Fruit fly (Drosophila melanogaster): Measurements from ENCODE around the gene Prp4k.

Gene Prp4k

dm6 chr3L:175949-176348 lies 35.3 kb downstream of the Prp4k start, which contains the start of gene CG7049 (continued):
- TF ChIP-seq CG11456 (GFP tag; IDR thresholded peaks at IDR 0.05) (no peak), stwl (tag; optimal IDR thresholded peaks at IDR 0.05) (peak; percentile 29), Gug (GFP tag; IDR thresholded peaks at IDR 0.05) (no peak), CG6654 (GFP tag; optimal IDR thresholded peaks at IDR 0.05) (no peak), Nf-YB (GFP tag; optimal IDR thresholded peaks at IDR 0.05) (no peak), cato (GFP tag; optimal IDR thresholded peaks at IDR 0.05; ENCODE audit: borderline replicate concordance) (no peak), CG17612 (GFP tag; IDR thresholded peaks at IDR 0.05) (no peak), dysf (GFP tag; IDR thresholded peaks at IDR 0.05) (no peak), CG5180 (GFP tag; optimal IDR thresholded peaks at IDR 0.05) (no peak), E2f2 (GFP tag; IDR thresholded peaks at IDR 0.05) (no peak), scrt (GFP tag; optimal IDR thresholded peaks at IDR 0.05) (no peak), shn (GFP tag; optimal IDR thresholded peaks at IDR 0.05) (no peak), ftz-f1 (GFP tag; optimal IDR thresholded peaks at IDR 0.05) (no peak), vfl (GFP tag; optimal IDR thresholded peaks at IDR 0.05) (no peak), B-H2 (GFP tag; optimal IDR thresholded peaks at IDR 0.05) (no peak), MTF-1 (GFP tag; optimal IDR thresholded peaks at IDR 0.05; ENCODE audit: borderline replicate concordance) (no peak), Abd-B (GFP tag; optimal IDR thresholded peaks at IDR 0.05) (no peak), CG7271 (tag; optimal IDR thresholded peaks at IDR 0.05) (no peak), CG15479 (GFP tag; optimal IDR thresholded peaks at IDR 0.05) (no peak), CG11504 (tag; optimal IDR thresholded peaks at IDR 0.05) (no peak), B-H1 (GFP tag; IDR thresholded peaks at IDR 0.05) (no peak), CG17802 (tag; optimal IDR thresholded peaks at IDR 0.05) (no peak), CG12155 (GFP tag; optimal IDR thresholded peaks at IDR 0.05) (no peak), CG8089 (GFP tag; optimal IDR thresholded peaks at IDR 0.05) (no peak), da (GFP tag; optimal IDR thresholded peaks at IDR 0.05) (no peak), Opbp (GFP tag; IDR thresholded peaks at IDR 0.05; ENCODE audit: partially characterized antibody) (no peak), Camta (GFP tag; optimal IDR thresholded peaks at IDR 0.05) (no peak), Hr51 (GFP tag; optimal IDR thresholded peaks at IDR 0.05) (no peak), D19B (GFP tag; optimal IDR thresholded peaks at IDR 0.05) (no peak), nerfin-2 (GFP tag; IDR thresholded peaks at IDR 0.05; ENCODE audit: partially characterized antibody) (no peak), CG12071 (GFP tag; optimal IDR thresholded peaks at IDR 0.05) (no peak), CG34422 (GFP tag; IDR thresholded peaks at IDR 0.05) (no peak), knrl (GFP tag; IDR thresholded peaks at IDR 0.05; ENCODE audit: partially characterized antibody) (no peak), sd (tag; optimal IDR thresholded peaks at IDR 0.05) (peak; percentile 80), run (tag; optimal IDR thresholded peaks at IDR 0.05) (no peak), Jarid2 (GFP tag; optimal IDR thresholded peaks at IDR 0.05) (no peak), Stat92E (GFP tag; optimal IDR thresholded peaks at IDR 0.05) (peak in 1 of 3 experiments; percentile 18), ac (GFP tag; optimal IDR thresholded peaks at IDR 0.05) (no peak), CG13296 (GFP tag; optimal IDR thresholded peaks at IDR 0.05) (no peak), CG12659 (GFP tag; optimal IDR thresholded peaks at IDR 0.05) (peak; percentile 35), CG1024 (GFP tag; IDR thresholded peaks at IDR 0.05) (no peak), CG3281 (GFP tag; optimal IDR thresholded peaks at IDR 0.05) (peak; percentile 22), NC2α (GFP tag; optimal IDR thresholded peaks at IDR 0.05) (no peak), kah (GFP tag; optimal IDR thresholded peaks at IDR 0.05) (no peak), gcm (GFP tag; optimal IDR thresholded peaks at IDR 0.05) (no peak), MESR4 (GFP tag; optimal IDR thresholded peaks at IDR 0.05) (peak; percentile 63), crol (GFP tag; IDR thresholded peaks at IDR 0.05) (no peak), CG9609 (GFP tag; optimal IDR thresholded peaks at IDR 0.05) (no peak), pb (GFP tag; optimal IDR thresholded peaks at IDR 0.05) (no peak), CG2678 (tag; optimal IDR thresholded peaks at IDR 0.05) (no peak)

All from whole organism, embryonic.